Fruit fly (Drosophila melanogaster) Kc167 (cell line): Measurements from ENCODE around the gene Coq4.

Experiments used
- Sin3A ChIP-seq: fragments of >200 bp; optimal IDR thresholded peaks from 2 replicates; lab custom pipeline; 2018; ENCODE audit warnings: missing external identifiers
- h ChIP-seq: fragments of >200 bp; optimal IDR thresholded peaks from 3 replicates; lab custom pipeline; 2018; ENCODE audit warnings: missing external identifiers
- insv ChIP-seq: fragments of >200 bp; optimal IDR thresholded peaks from 3 replicates; lab custom pipeline; 2018; ENCODE audit warnings: missing external identifiers
- psq ChIP-seq: fragments of >200 bp; optimal IDR thresholded peaks from 2 replicates; lab custom pipeline; 2017; ENCODE audit warnings: missing external identifiers

DNA sequence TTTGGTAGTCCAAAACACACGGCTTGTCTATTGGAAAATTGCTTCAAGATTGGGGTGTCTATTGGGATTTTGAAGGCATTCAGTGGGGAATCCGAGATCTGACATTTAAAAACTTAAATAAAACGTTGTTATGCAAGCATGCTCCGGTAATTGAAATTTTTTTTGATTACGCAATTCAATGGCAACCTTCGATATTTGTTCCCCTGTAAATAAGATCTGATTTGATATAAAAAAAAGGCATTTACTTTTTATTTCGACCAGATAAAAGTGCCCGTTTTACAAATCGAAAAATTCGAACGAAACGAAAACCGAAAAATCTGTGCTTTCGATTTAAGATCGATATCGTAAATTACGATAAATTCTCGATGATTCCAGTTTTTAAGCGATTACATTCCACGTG, 45.4 kb upstream of the Coq4 start, which contains the start of the genes CG13733 and qjt:
- TF ChIP-seq Sin3A (lab: Kevin White, UChicago) = no peak
- TF ChIP-seq psq = no peak
- TF ChIP-seq h = no peak
- TF ChIP-seq insv = no peak
